Worm (Caenorhabditis elegans) whole organism, midembryonic: ENCODE measurements around the gene R04F11.3.

Source experiments
- T22C8.4 ChIP-seq: fragments of 200-800 bp; sonication (Bioruptor generic); IDR thresholded peaks from 2 replicates; pipeline ENCODE4 v1.3.6; 2022; ENCODE audit warnings: missing genetic modification characterization, missing compliant biosample characterization
- cog-1 ChIP-seq: sonication (generic microtip); optimal IDR thresholded peaks from 2 replicates; lab custom pipeline; 2016; ENCODE audit warnings: missing genetic modification characterization, missing compliant biosample characterization
- flt-1 ChIP-seq: fragments of 200-800 bp; sonication (Bioruptor generic); IDR thresholded peaks from 2 replicates; pipeline ENCODE4 v1.3.6; 2022; ENCODE audit warnings: missing genetic modification characterization, missing compliant biosample characterization
- klf-2 ChIP-seq: fragments of 200-800 bp; sonication (Bioruptor generic); conservative IDR thresholded peaks from 2 replicates; pipeline ENCODE4 v1.3.6; 2022; ENCODE audit warnings: missing genetic modification reagents, missing genetic modification characterization, missing compliant biosample characterization
- med-1 ChIP-seq: sonication (generic microtip); optimal IDR thresholded peaks from 2 replicates; lab custom pipeline; 2017; ENCODE audit warnings: missing genetic modification characterization, mild to moderate bottlenecking, missing compliant biosample characterization, antibody characterized with exemption, missing genetic modification reagents; ENCODE audit not compliant: insufficient read depth
- ref-1 ChIP-seq: fragments of 200-800 bp; sonication (Bioruptor generic); conservative IDR thresholded peaks from 2 replicates; pipeline ENCODE4 v1.3.6; 2022; ENCODE audit warnings: missing genetic modification reagents, missing genetic modification characterization, missing compliant biosample characterization
- tab-1 ChIP-seq: fragments of 200-800 bp; sonication (Bioruptor generic); IDR thresholded peaks from 2 replicates; pipeline ENCODE4 v1.3.6; 2022; ENCODE audit warnings: missing genetic modification characterization, missing compliant biosample characterization
- ztf-23 ChIP-seq: fragments of 200-800 bp; sonication (Bioruptor generic); IDR thresholded peaks from 2 replicates; pipeline ENCODE4 v1.3.6; 2022; ENCODE audit warnings: missing genetic modification reagents, missing genetic modification characterization, missing compliant biosample characterization
- ztf-29 ChIP-seq: fragments of 200-800 bp; sonication (Bioruptor generic); IDR thresholded peaks from 2 replicates; pipeline ENCODE4 v1.3.6; 2022; ENCODE audit warnings: missing genetic modification reagents, missing genetic modification characterization, missing compliant biosample characterization

Gene R04F11.3

DNA sequence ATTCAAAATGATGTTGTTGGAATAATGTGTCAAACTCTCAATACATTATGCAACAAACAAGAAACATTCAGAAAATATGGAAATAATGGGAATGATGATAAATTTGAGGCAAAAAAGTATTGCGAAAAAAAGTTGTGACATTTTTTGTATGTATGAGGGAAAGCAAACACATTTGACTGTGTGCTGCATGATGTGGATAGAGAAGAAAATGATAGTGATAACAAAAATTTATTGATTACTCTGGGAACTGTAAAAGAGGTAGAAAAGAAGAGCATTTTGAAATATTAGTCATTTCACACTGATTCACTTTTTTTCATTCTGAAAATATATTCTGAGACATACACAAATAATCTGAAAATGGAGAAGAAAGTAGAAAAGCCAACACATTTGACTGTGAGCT, 30.9 kb upstream of the R04F11.3 start:
- no peak for TF ChIP-seq ref-1 (GFP tag; lab: Robert Waterston, UW)
- no peak for TF ChIP-seq ztf-29 (GFP tag; lab: Robert Waterston, UW)
- no peak for TF ChIP-seq flt-1 (GFP tag; lab: Robert Waterston, UW)
- no peak for TF ChIP-seq T22C8.4
- TF ChIP-seq klf-2 (GFP tag; lab: Robert Waterston, UW), result no peak
- TF ChIP-seq tab-1, result no peak
- TF ChIP-seq cog-1 (tag; lab: Kevin White, UChicago), result no peak
- TF ChIP-seq ztf-23 (GFP tag; lab: Robert Waterston, UW), result no peak
- TF ChIP-seq med-1 (GFP tag; lab: Kevin White, UChicago), result no peak

DNA sequence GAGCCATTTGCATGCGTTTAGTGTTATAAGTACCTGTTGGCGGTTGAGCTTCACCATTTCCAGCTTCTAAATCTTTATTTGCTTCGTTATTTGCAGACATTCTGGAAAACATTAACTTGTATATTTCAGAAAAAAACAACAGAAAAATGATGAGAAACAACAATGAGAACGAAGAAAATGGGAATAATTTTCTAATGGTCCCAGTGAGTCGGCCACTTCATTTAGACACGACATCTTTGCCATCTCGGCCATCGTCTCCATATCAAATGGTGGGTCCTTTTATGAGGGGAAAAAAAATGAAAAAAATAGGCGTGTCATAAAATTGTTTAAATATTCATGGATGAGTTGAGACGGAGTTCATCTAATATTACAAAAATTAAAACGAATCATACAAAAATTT, 28.8 kb upstream of the R04F11.3 start, which contains the start of gene snb-2:
TSS of gene snb-2 (minus strand) at position 101 of the 400 bp plus-strand sequence.
- TF ChIP-seq T22C8.4 (no peak), flt-1 (GFP tag; lab: Robert Waterston, UW) (no peak), ztf-23 (GFP tag; lab: Robert Waterston, UW) (no peak), klf-2 (GFP tag; lab: Robert Waterston, UW) (no peak), ref-1 (GFP tag; lab: Robert Waterston, UW) (no peak), cog-1 (tag; lab: Kevin White, UChicago) (no peak), ztf-29 (GFP tag; lab: Robert Waterston, UW) (no peak), tab-1 (no peak), med-1 (GFP tag; lab: Kevin White, UChicago) (no peak)

DNA sequence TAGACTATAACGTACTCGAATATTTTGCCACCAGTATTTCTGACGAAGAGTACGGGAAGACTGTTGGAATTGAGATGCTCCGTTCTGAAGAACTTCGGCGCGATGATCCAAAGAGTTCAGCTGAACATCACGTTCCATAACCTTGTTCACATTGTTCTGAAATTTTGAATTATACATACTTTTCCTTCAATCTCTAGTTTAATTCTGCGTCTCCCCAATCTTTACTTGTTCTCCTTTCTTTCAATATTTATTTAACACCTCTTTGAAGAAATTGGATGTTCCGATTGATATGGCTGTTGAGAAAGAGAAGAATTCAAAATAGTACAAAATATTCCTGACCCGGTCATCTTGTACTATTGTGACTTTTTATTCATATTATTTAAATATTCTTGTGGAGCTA, 27.9 kb upstream of the R04F11.3 start, which contains the start of gene F23H12.3:
TSS of gene F23H12.3 (plus strand) at position 301 of the 400 bp plus-strand sequence.
- TF ChIP-seq tab-1, result no peak
- no peak for TF ChIP-seq klf-2 (GFP tag; lab: Robert Waterston, UW)
- no peak for TF ChIP-seq ref-1 (GFP tag; lab: Robert Waterston, UW)
- TF ChIP-seq cog-1 (tag; lab: Kevin White, UChicago), result no peak
- no peak for TF ChIP-seq ztf-29 (GFP tag; lab: Robert Waterston, UW)
- no peak for TF ChIP-seq ztf-23 (GFP tag; lab: Robert Waterston, UW)
- TF ChIP-seq T22C8.4, result no peak
- no peak for TF ChIP-seq flt-1 (GFP tag; lab: Robert Waterston, UW)
- no peak for TF ChIP-seq med-1 (GFP tag; lab: Kevin White, UChicago)

DNA sequence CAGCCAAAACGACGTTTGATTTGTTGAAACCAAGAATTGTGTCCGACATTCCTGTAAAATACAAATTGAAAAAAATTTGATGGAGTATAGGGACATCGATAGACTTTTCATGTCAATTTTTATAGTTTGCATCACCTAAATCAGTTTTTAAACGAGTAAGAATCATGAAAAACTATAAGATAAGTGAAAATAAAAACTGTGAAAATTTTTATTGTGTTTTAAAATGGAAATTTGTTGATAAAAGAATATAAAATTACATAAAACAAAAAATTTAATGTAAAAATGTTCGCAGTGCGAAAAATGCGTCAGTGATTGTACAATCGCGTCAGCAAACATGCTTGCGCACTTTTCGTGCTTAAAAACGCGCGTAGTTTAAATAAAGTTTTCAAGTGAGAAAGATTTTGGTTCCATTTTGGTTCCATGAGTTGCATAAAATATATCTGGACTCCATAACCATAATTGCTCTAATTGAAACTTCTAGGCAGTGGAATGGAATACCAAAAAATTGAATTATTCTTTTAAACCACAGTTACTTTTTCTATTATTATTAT, 26.5 kb upstream of the R04F11.3 start, which contains the start of gene tomm-20:
TSS of gene tomm-20 (minus strand) at position 51 of the 551 bp plus-strand sequence.
- TF ChIP-seq ztf-29 (GFP tag; lab: Robert Waterston, UW) (no peak), cog-1 (tag; lab: Kevin White, UChicago) (peak; percentile 83), med-1 (GFP tag; lab: Kevin White, UChicago) (peak; percentile 54), klf-2 (GFP tag; lab: Robert Waterston, UW) (peak; percentile 72), T22C8.4 (no peak), ref-1 (GFP tag; lab: Robert Waterston, UW) (no peak), ztf-23 (GFP tag; lab: Robert Waterston, UW) (peak; percentile 88), tab-1 (no peak), flt-1 (GFP tag; lab: Robert Waterston, UW) (peak; percentile 87)

DNA sequence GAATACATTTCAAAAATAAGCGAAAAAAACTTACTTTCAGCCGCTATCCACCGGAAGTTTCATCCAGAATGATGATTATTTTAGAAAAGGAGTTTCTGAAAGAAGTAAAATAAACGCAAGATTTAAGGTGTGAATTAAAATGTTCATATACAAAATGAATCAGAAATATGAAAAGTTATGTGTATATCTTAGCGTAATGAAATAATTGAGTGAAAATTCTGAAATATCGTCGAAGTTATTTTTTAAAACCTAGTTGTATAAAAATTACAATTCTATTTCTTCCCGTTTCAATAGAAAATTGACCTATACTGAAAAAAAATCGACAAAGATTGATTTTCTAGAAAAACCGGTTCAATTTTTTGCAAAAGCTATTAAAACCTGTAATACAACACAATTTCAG, 20.9 kb upstream of the R04F11.3 start, which contains the start of gene twk-13:
TSS of gene twk-13 (minus strand) at position 101 of the 400 bp plus-strand sequence.
- TF ChIP-seq med-1 (GFP tag; lab: Kevin White, UChicago), result no peak
- TF ChIP-seq ref-1 (GFP tag; lab: Robert Waterston, UW), result no peak
- TF ChIP-seq cog-1 (tag; lab: Kevin White, UChicago), result no peak

DNA sequence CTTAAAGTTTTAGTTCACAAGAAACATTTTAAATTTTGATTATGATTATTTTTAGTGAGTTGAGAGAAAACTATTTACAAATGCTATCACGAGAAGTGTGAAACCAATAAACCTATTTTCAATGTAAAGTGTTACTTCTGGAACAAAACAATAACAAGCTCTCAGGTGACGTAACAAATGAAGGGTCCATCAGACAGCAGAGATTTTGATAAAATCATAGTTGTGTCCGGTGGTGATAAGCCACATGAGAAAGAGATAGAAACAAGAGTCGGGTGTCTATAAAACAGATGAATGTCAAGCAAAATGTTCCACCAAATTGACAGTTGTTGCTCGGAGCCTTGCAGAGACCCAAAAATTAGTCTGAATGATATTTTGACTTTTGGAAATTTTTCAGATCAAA, 17.4 kb upstream of the R04F11.3 start:
- TF ChIP-seq klf-2 (GFP tag; lab: Robert Waterston, UW) (no peak), ref-1 (GFP tag; lab: Robert Waterston, UW) (no peak), ztf-23 (GFP tag; lab: Robert Waterston, UW) (no peak), cog-1 (tag; lab: Kevin White, UChicago) (no peak), tab-1 (no peak), ztf-29 (GFP tag; lab: Robert Waterston, UW) (no peak), med-1 (GFP tag; lab: Kevin White, UChicago) (no peak), T22C8.4 (no peak), flt-1 (GFP tag; lab: Robert Waterston, UW) (no peak)

DNA sequence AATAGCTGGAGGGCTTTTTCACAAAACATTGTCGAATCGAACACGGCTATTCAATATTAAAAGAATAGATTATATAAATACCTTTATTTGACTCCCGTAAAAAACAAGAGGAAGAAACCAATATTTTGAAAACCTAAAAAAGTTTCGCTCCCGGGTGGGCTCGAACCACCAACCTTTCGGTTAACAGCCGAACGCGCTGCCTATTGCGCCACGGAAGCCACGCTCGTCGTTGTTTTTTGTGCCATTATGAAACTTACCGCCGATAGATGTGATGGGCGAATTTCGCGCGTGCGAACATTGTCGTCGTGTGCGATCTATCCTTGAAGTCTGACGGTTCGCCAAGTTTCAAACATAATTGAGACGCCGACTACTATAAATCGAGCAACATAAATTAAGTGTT, 14.8 kb upstream of the R04F11.3 start:
- TF ChIP-seq klf-2 (GFP tag; lab: Robert Waterston, UW) (no peak), med-1 (GFP tag; lab: Kevin White, UChicago) (no peak), ref-1 (GFP tag; lab: Robert Waterston, UW) (peak; percentile 46; the same call in 1 of the 2 replicates), tab-1 (peak; percentile 61; the same call in 1 of the 2 replicates), flt-1 (GFP tag; lab: Robert Waterston, UW) (peak; percentile 79), cog-1 (tag; lab: Kevin White, UChicago) (no peak), ztf-23 (GFP tag; lab: Robert Waterston, UW) (peak; percentile 71), ztf-29 (GFP tag; lab: Robert Waterston, UW) (no peak), T22C8.4 (no peak)

DNA sequence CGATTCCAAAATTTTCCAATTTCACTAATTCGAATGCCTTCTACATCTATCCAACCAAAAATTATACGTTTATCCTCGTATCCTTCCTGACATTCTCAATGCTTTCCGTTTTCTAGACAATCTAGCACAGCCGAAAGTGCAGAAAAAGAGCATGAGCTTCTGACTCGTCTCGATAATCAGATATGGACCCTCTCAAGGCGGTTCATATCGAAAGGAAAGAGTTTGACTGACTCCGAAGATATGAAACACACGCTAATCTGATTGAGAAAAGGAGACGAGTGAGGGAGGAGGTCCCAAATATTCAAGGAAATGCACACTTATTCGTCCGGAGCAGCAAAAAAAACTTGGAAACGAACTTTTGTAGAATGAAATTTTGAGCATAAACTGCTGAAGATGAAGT, 12.2 kb upstream of the R04F11.3 start:
- TF ChIP-seq ztf-23 (GFP tag; lab: Robert Waterston, UW) (no peak), flt-1 (GFP tag; lab: Robert Waterston, UW) (no peak), klf-2 (GFP tag; lab: Robert Waterston, UW) (no peak), tab-1 (no peak), cog-1 (tag; lab: Kevin White, UChicago) (no peak), med-1 (GFP tag; lab: Kevin White, UChicago) (no peak), ztf-29 (GFP tag; lab: Robert Waterston, UW) (no peak), ref-1 (GFP tag; lab: Robert Waterston, UW) (no peak), T22C8.4 (no peak)

DNA sequence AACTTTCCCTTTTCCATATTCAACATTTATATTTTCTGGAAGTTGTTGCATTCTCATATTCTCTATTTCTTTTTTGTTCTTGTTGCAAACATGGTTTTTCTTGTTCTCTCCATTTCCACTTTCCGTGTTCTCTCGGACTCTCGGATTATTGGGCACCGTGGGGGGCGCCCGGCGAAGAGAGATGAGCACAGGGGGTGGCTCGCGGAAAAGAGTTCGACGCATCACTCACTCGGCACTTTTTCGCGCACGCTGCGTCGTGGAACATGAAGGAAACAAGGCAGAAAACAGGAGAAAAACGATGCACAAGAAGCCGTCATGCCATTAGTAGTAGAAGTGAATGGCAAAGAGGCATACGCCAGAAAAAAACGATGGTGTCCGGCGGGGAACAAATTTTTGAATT, 9.7 kb upstream of the R04F11.3 start:
- TF ChIP-seq flt-1 (GFP tag; lab: Robert Waterston, UW) (no peak), ref-1 (GFP tag; lab: Robert Waterston, UW) (no peak), tab-1 (no peak), T22C8.4 (no peak), ztf-29 (GFP tag; lab: Robert Waterston, UW) (no peak), klf-2 (GFP tag; lab: Robert Waterston, UW) (no peak), ztf-23 (GFP tag; lab: Robert Waterston, UW) (no peak), cog-1 (tag; lab: Kevin White, UChicago) (no peak), med-1 (GFP tag; lab: Kevin White, UChicago) (no peak)
